Worm (Caenorhabditis elegans) whole organism, young adult: ENCODE data around the gene F44E2.10.

Experiments
- B0019.2 ChIP-seq: fragments of 200-800 bp; sonication (Bioruptor generic); conservative IDR thresholded peaks from 2 replicates; pipeline ENCODE4 v1.3.6; 2022; ENCODE audit warnings: missing genetic modification reagents, missing genetic modification characterization, missing compliant biosample characterization
- C17E4.6 ChIP-seq: fragments of 200-800 bp; sonication (Bioruptor generic); IDR thresholded peaks from 2 replicates; pipeline ENCODE4 v1.3.6; 2022; ENCODE audit warnings: missing genetic modification reagents, missing genetic modification characterization, missing compliant biosample characterization
- D2030.7 ChIP-seq: fragments of 200-800 bp; sonication (Bioruptor generic); IDR thresholded peaks from 2 replicates; pipeline ENCODE4 v1.3.6; 2022; ENCODE audit warnings: missing genetic modification reagents, missing genetic modification characterization, missing compliant biosample characterization
- F39B2.1 ChIP-seq: fragments of 200-800 bp; sonication (Bioruptor generic); IDR thresholded peaks from 2 replicates; pipeline ENCODE4 v1.3.6; 2022; ENCODE audit warnings: missing genetic modification reagents, missing genetic modification characterization, missing compliant biosample characterization
- F49E8.2 ChIP-seq: sonication (generic microtip); optimal IDR thresholded peaks from 3 replicates; lab custom pipeline; 2017; ENCODE audit warnings: missing genetic modification characterization, mild to moderate bottlenecking, missing compliant biosample characterization, antibody characterized with exemption, moderate library complexity; ENCODE audit not compliant: insufficient read depth
- F52B5.7 ChIP-seq: sonication (generic microtip); optimal IDR thresholded peaks from 2 replicates; lab custom pipeline; 2016; ENCODE audit warnings: mild to moderate bottlenecking, missing genetic modification characterization, missing compliant biosample characterization
- T26A5.8 ChIP-seq: sonication (generic microtip); optimal IDR thresholded peaks from 2 replicates; lab custom pipeline; 2016; ENCODE audit warnings: missing genetic modification characterization, missing compliant biosample characterization
- Y56A3A.18 ChIP-seq: fragments of 200-800 bp; sonication (Bioruptor generic); IDR thresholded peaks from 2 replicates; pipeline ENCODE4 v1.3.6; 2022; ENCODE audit warnings: missing genetic modification reagents, missing genetic modification characterization, missing compliant biosample characterization
- Y67H2A.10 ChIP-seq: fragments of 200-800 bp; sonication (Bioruptor generic); conservative IDR thresholded peaks from 2 replicates; pipeline ENCODE4 v1.3.6; 2022; ENCODE audit warnings: missing genetic modification reagents, missing genetic modification characterization, missing compliant biosample characterization
- Y95B8A.8 ChIP-seq: fragments of 200-800 bp; sonication (Bioruptor generic); IDR thresholded peaks from 2 replicates; pipeline ENCODE4 v1.3.6; 2022; ENCODE audit warnings: missing genetic modification reagents, missing genetic modification characterization, missing compliant biosample characterization
- ZK185.1 ChIP-seq: sonication (generic microtip); optimal IDR thresholded peaks from 2 replicates; lab custom pipeline; 2016; ENCODE audit warnings: mild to moderate bottlenecking, missing genetic modification characterization, missing compliant biosample characterization; ENCODE audit not compliant: poor library complexity, severe bottlenecking
- aptf-3 ChIP-seq: fragments of 200-800 bp; sonication (Bioruptor generic); IDR thresholded peaks from 2 replicates; pipeline ENCODE4 v1.3.6; 2022; ENCODE audit warnings: missing genetic modification characterization, missing compliant biosample characterization
- athp-1 ChIP-seq: sonication (generic microtip); optimal IDR thresholded peaks from 2 replicates; lab custom pipeline; 2017; ENCODE audit warnings: mild to moderate bottlenecking, missing genetic modification characterization, missing compliant biosample characterization
- attf-6 ChIP-seq: fragments of 200-800 bp; sonication (Bioruptor generic); IDR thresholded peaks from 2 replicates; pipeline ENCODE4 v1.3.6; 2022; ENCODE audit warnings: missing genetic modification reagents, missing genetic modification characterization, missing compliant biosample characterization
- bed-1 ChIP-seq: fragments of 200-800 bp; sonication (Bioruptor generic); IDR thresholded peaks from 2 replicates; pipeline ENCODE4 v1.3.6; 2022; ENCODE audit warnings: missing genetic modification reagents, missing genetic modification characterization, missing compliant biosample characterization
- ccch-3 ChIP-seq: fragments of 200-800 bp; sonication (Bioruptor generic); optimal IDR thresholded peaks from 2 replicates; lab custom pipeline; 2018; ENCODE audit warnings: mild to moderate bottlenecking, missing genetic modification characterization, missing compliant biosample characterization
- cebp-1 ChIP-seq, 2 experiments: fragments of 200-800 bp in 1 of 2; sonication (Bioruptor generic) in 1 of 2; sonication (generic microtip) in 1 of 2; IDR thresholded peaks in 1 of 2; optimal IDR thresholded peaks in 1 of 2; 2 replicates each; pipeline versions ENCODE4 v1.3.6 to Lab custom; 2017 to 2022; ENCODE audit warnings: missing compliant biosample characterization in 2 of 2, missing genetic modification characterization in 2 of 2, mild to moderate bottlenecking in 1 of 2, missing genetic modification reagents in 1 of 2, moderate library complexity in 1 of 2
- ceh-27 ChIP-seq: fragments of 200-800 bp; sonication (Bioruptor generic); optimal IDR thresholded peaks from 2 replicates; lab custom pipeline; 2018; ENCODE audit warnings: mild to moderate bottlenecking, missing genetic modification characterization, moderate library complexity, missing compliant biosample characterization
- ceh-40 ChIP-seq: fragments of 200-800 bp; sonication (Bioruptor generic); IDR thresholded peaks from 2 replicates; pipeline ENCODE4 v1.3.6; 2022; ENCODE audit warnings: missing genetic modification characterization, missing compliant biosample characterization
- ceh-79 ChIP-seq: sonication (generic microtip); optimal IDR thresholded peaks from 2 replicates; lab custom pipeline; 2017; ENCODE audit warnings: mild to moderate bottlenecking, missing genetic modification characterization, missing compliant biosample characterization
- dpl-1 ChIP-seq: fragments of 150-350 bp; optimal IDR thresholded peaks from 2 replicates; lab custom pipeline; 2014; ENCODE audit warnings: missing biosample characterization, missing genetic modification reagents, missing genetic modification characterization
- ets-4 ChIP-seq: fragments of 200-800 bp; sonication (Bioruptor generic); optimal IDR thresholded peaks from 2 replicates; lab custom pipeline; 2018; ENCODE audit warnings: mild to moderate bottlenecking, missing genetic modification characterization, missing compliant biosample characterization
- fkh-3 ChIP-seq: sonication (generic microtip); optimal IDR thresholded peaks from 2 replicates; lab custom pipeline; 2016; ENCODE audit warnings: mild to moderate bottlenecking, missing genetic modification characterization, missing compliant biosample characterization
- hlh-12 ChIP-seq: sonication (generic microtip); optimal IDR thresholded peaks from 2 replicates; lab custom pipeline; 2016; ENCODE audit warnings: missing genetic modification characterization, missing compliant biosample characterization
- hlh-26 ChIP-seq: fragments of 200-800 bp; sonication (Bioruptor generic); conservative IDR thresholded peaks from 2 replicates; pipeline ENCODE4 v1.3.6; 2022; ENCODE audit warnings: missing genetic modification reagents, missing genetic modification characterization, missing compliant biosample characterization
- hmg-20 ChIP-seq: fragments of 200-800 bp; sonication (Bioruptor generic); IDR thresholded peaks from 2 replicates; pipeline ENCODE4 v1.3.6; 2022; ENCODE audit warnings: missing genetic modification reagents, missing genetic modification characterization, missing compliant biosample characterization
- hsf-1 ChIP-seq: fragments of 200-800 bp; sonication (Bioruptor generic); IDR thresholded peaks from 2 replicates; pipeline ENCODE4 v1.3.6; 2022; ENCODE audit warnings: missing genetic modification reagents, missing genetic modification characterization, missing compliant biosample characterization
- lag-1 ChIP-seq: fragments of 200-800 bp; sonication (Bioruptor generic); IDR thresholded peaks from 2 replicates; pipeline ENCODE4 v1.3.6; 2022; ENCODE audit warnings: missing genetic modification reagents, missing genetic modification characterization, missing compliant biosample characterization
- let-607 ChIP-seq, 2 experiments: fragments of 200-800 bp in 1 of 2; sonication (Bioruptor generic) in 1 of 2; sonication (generic microtip) in 1 of 2; optimal IDR thresholded peaks; 2 replicates each; lab custom pipeline; 2016 to 2018; ENCODE audit warnings: mild to moderate bottlenecking in 2 of 2, missing compliant biosample characterization in 2 of 2, missing genetic modification characterization in 2 of 2, moderate library complexity in 2 of 2, missing genotype in 1 of 2
- lin-54 ChIP-seq: fragments of 200-800 bp; sonication (Bioruptor generic); optimal IDR thresholded peaks from 2 replicates; lab custom pipeline; 2018; ENCODE audit warnings: mild to moderate bottlenecking, missing genetic modification characterization, missing compliant biosample characterization
- lir-1 ChIP-seq: fragments of 200-800 bp; sonication (Bioruptor generic); conservative IDR thresholded peaks from 2 replicates; pipeline ENCODE4 v1.3.6; 2022; ENCODE audit warnings: missing genetic modification reagents, missing genetic modification characterization, missing compliant biosample characterization
- lsy-27 ChIP-seq: sonication (generic microtip); optimal IDR thresholded peaks from 2 replicates; lab custom pipeline; 2017; ENCODE audit warnings: missing genetic modification characterization, mild to moderate bottlenecking, missing compliant biosample characterization, antibody characterized with exemption, missing genotype, borderline replicate concordance; ENCODE audit not compliant: insufficient read depth
- madf-10 ChIP-seq: sonication (generic microtip); optimal IDR thresholded peaks from 2 replicates; lab custom pipeline; 2016; ENCODE audit warnings: mild to moderate bottlenecking, missing genetic modification characterization, missing compliant biosample characterization
- madf-8 ChIP-seq: fragments of 200-800 bp; sonication (Bioruptor generic); conservative IDR thresholded peaks from 2 replicates; pipeline ENCODE4 v1.3.6; 2022; ENCODE audit warnings: missing genetic modification reagents, missing genetic modification characterization, missing compliant biosample characterization
- mcd-1 ChIP-seq: fragments of 200-800 bp; sonication (Bioruptor generic); IDR thresholded peaks from 2 replicates; pipeline ENCODE4 v1.3.6; 2022; ENCODE audit warnings: missing genetic modification reagents, missing genetic modification characterization, missing compliant biosample characterization
- nfya-1 ChIP-seq: sonication (generic microtip); optimal IDR thresholded peaks from 2 replicates; lab custom pipeline; 2017; ENCODE audit warnings: antibody characterized with exemption, missing compliant biosample characterization, missing genetic modification characterization, borderline replicate concordance; ENCODE audit not compliant: insufficient read depth
- nhr-120 ChIP-seq: fragments of 200-800 bp; sonication (Bioruptor generic); IDR thresholded peaks from 2 replicates; pipeline ENCODE4 v1.3.6; 2022; ENCODE audit warnings: missing genetic modification characterization, missing compliant biosample characterization
- nhr-80 ChIP-seq: sonication (generic microtip); optimal IDR thresholded peaks from 2 replicates; lab custom pipeline; 2016; ENCODE audit warnings: missing genetic modification characterization, missing compliant biosample characterization
- nhr-90 ChIP-seq: sonication (generic microtip); optimal IDR thresholded peaks from 2 replicates; lab custom pipeline; 2016; ENCODE audit warnings: missing genotype, mild to moderate bottlenecking, missing genetic modification characterization, missing compliant biosample characterization
- sea-2 ChIP-seq: fragments of 200-800 bp; sonication (Bioruptor generic); IDR thresholded peaks from 2 replicates; pipeline ENCODE4 v1.3.6; 2022; ENCODE audit warnings: missing genetic modification characterization, missing compliant biosample characterization
- tbp1 ChIP-seq: fragments of 200-800 bp; sonication (Bioruptor generic); optimal IDR thresholded peaks from 2 replicates; lab custom pipeline; 2018; ENCODE audit warnings: mild to moderate bottlenecking, missing genetic modification characterization, missing compliant biosample characterization
- tbx-9 ChIP-seq: sonication (generic microtip); optimal IDR thresholded peaks from 2 replicates; lab custom pipeline; 2016; ENCODE audit warnings: borderline replicate concordance, missing genetic modification characterization, inconsistent platforms, missing compliant biosample characterization
- zim-3 ChIP-seq: sonication (generic microtip); optimal IDR thresholded peaks from 2 replicates; lab custom pipeline; 2017; ENCODE audit warnings: mild to moderate bottlenecking, missing genetic modification characterization, moderate library complexity, missing compliant biosample characterization
- ztf-25 ChIP-seq: fragments of 200-800 bp; sonication (Bioruptor generic); IDR thresholded peaks from 2 replicates; pipeline ENCODE4 v1.3.6; 2022; ENCODE audit warnings: missing genetic modification reagents, missing genetic modification characterization, missing compliant biosample characterization
- ztf-26 ChIP-seq: sonication (generic microtip); optimal IDR thresholded peaks from 2 replicates; lab custom pipeline; 2017; ENCODE audit warnings: missing genetic modification characterization, missing compliant biosample characterization
- ztf-3 ChIP-seq: fragments of 200-800 bp; sonication (Bioruptor generic); optimal IDR thresholded peaks from 2 replicates; lab custom pipeline; 2018; ENCODE audit warnings: mild to moderate bottlenecking, missing genetic modification characterization, missing compliant biosample characterization
- ztf-6 ChIP-seq: fragments of 200-800 bp; sonication (Bioruptor generic); IDR thresholded peaks from 2 replicates; pipeline ENCODE4 v1.3.6; 2022; ENCODE audit warnings: missing genetic modification reagents, missing genetic modification characterization, missing compliant biosample characterization

Gene F44E2.10

ce11 chrIII:8865294-8865766, 34.4 kb upstream of the F44E2.10 start (continued):
- TF ChIP-seq ZK185.1 (peak; percentile 52), let-607 (tag; optimal IDR thresholded peaks at IDR 0.05; lab: Kevin White, UChicago) (peak; percentile 47 to 87), Y67H2A.10 (GFP tag; lab: Robert Waterston, UW) (no peak), ztf-25 (GFP tag; lab: Robert Waterston, UW) (0 out of 2 replicates have a peak, but pooled peaks have one; percentile 45), Y56A3A.18 (GFP tag; lab: Robert Waterston, UW) (peak; percentile 62; the same call in 1 of the 2 replicates), F52B5.7 (tag; lab: Kevin White, UChicago) (peak; percentile 55), lag-1 (GFP tag; lab: Robert Waterston, UW) (no peak), ztf-6 (no peak), C17E4.6 (no peak), B0019.2 (no peak), ccch-3 (GFP tag; lab: Kevin White, UChicago) (no peak), ztf-26 (tag; lab: Kevin White, UChicago) (peak; percentile 87), hmg-20 (GFP tag; lab: Robert Waterston, UW) (peak; percentile 63; the same call in 1 of the 2 replicates), ceh-79 (tag; lab: Kevin White, UChicago) (peak; percentile 41), madf-8 (GFP tag; lab: Robert Waterston, UW) (no peak), T26A5.8 (tag; lab: Kevin White, UChicago) (no peak), Y95B8A.8 (GFP tag; lab: Robert Waterston, UW) (no peak), nhr-120 (GFP tag; lab: Robert Waterston, UW) (0 out of 2 replicates have a peak, but pooled peaks have one; percentile 85), sea-2 (GFP tag; lab: Robert Waterston, UW) (no peak), F49E8.2 (tag; lab: Kevin White, UChicago) (peak; percentile 14), hlh-12 (tag; lab: Kevin White, UChicago) (no peak), madf-10 (tag; lab: Kevin White, UChicago) (peak; percentile 70), dpl-1 (GFP tag; lab: Kevin White, UChicago) (no peak), aptf-3 (no peak), bed-1 (GFP tag; lab: Robert Waterston, UW) (peak; percentile 81; the same call in 1 of the 2 replicates), nhr-90 (tag; lab: Kevin White, UChicago) (peak; percentile 80), ceh-40 (GFP tag; lab: Robert Waterston, UW) (no peak), nfya-1 (tag; lab: Kevin White, UChicago) (no peak), fkh-3 (tag; lab: Kevin White, UChicago) (no peak), ztf-3 (GFP tag; lab: Kevin White, UChicago) (peak; percentile 13), mcd-1 (GFP tag; lab: Robert Waterston, UW) (peak; percentile 78), F39B2.1 (GFP tag; lab: Robert Waterston, UW) (no peak), lin-54 (GFP tag; lab: Kevin White, UChicago) (peak; percentile 57), cebp-1 (GFP tag; IDR thresholded peaks at IDR 0.05; lab: Robert Waterston, UW) (peak; percentile 62), cebp-1 (tag; optimal IDR thresholded peaks at IDR 0.05; lab: Kevin White, UChicago) (peak; percentile 84), tbx-9 (tag; lab: Kevin White, UChicago) (no peak), tbp1 (GFP tag; lab: Kevin White, UChicago) (peak; percentile 67), D2030.7 (no peak), zim-3 (tag; lab: Kevin White, UChicago) (peak; percentile 33), lir-1 (0 out of 2 replicates have a peak, but pooled peaks have one; percentile 19), hsf-1 (GFP tag; lab: Robert Waterston, UW) (0 out of 2 replicates have a peak, but pooled peaks have one; percentile 8), nhr-80 (tag; lab: Kevin White, UChicago) (peak; percentile 98), attf-6 (GFP tag; lab: Robert Waterston, UW) (no peak), ceh-27 (GFP tag; lab: Kevin White, UChicago) (no peak), ets-4 (peak; percentile 93), lsy-27 (tag; lab: Kevin White, UChicago) (no peak), hlh-26 (no peak), athp-1 (tag; lab: Kevin White, UChicago) (peak; percentile 75)
